Worm (Caenorhabditis elegans) whole organism, L1 larva: ENCODE results near the gene act-5.

Source experiments
- C04F5.9 ChIP-seq: sonication (generic microtip); optimal IDR thresholded peaks from 2 replicates; lab custom pipeline; 2016; ENCODE audit warnings: missing genetic modification characterization, missing compliant biosample characterization
- C16A3.4 ChIP-seq: fragments of 150-350 bp; optimal IDR thresholded peaks from 2 replicates; lab custom pipeline; 2014; ENCODE audit warnings: missing biosample characterization, missing genetic modification characterization
- C34B4.2 ChIP-seq: sonication (generic microtip); optimal IDR thresholded peaks from 2 replicates; lab custom pipeline; 2017; ENCODE audit warnings: mild to moderate bottlenecking, missing genetic modification characterization, missing compliant biosample characterization
- F16B12.6 ChIP-seq: fragments of 150-350 bp; optimal IDR thresholded peaks from 2 replicates; lab custom pipeline; 2014; ENCODE audit warnings: missing biosample characterization, missing genetic modification characterization
- Y116A8C.19 ChIP-seq: sonication (generic microtip); optimal IDR thresholded peaks from 2 replicates; lab custom pipeline; 2016; ENCODE audit warnings: missing compliant biosample characterization, missing genetic modification characterization, borderline replicate concordance
- aha-1 ChIP-seq: fragments of 150-350 bp; optimal IDR thresholded peaks from 2 replicates; lab custom pipeline; 2014; ENCODE audit warnings: missing biosample characterization, missing genetic modification characterization
- blmp-1 ChIP-seq: fragments of 150-350 bp; optimal IDR thresholded peaks from 2 replicates; lab custom pipeline; 2014; ENCODE audit warnings: missing biosample characterization, missing genetic modification characterization
- ceh-63 ChIP-seq: fragments of 200-800 bp; sonication (Bioruptor generic); optimal IDR thresholded peaks from 2 replicates; lab custom pipeline; 2018; ENCODE audit warnings: mild to moderate bottlenecking, missing genetic modification characterization, missing compliant biosample characterization
- ceh-82 ChIP-seq, 3 experiments: fragments of 150-350 bp in 1 of 3; sonication (generic microtip) in 2 of 3; optimal IDR thresholded peaks; 2 replicates each; lab custom pipeline; 2014 to 2017; ENCODE audit warnings: missing biosample characterization in 3 of 3, missing genetic modification characterization in 3 of 3
- ceh-90 ChIP-seq: sonication (generic microtip); optimal IDR thresholded peaks from 2 replicates; lab custom pipeline; 2016; ENCODE audit warnings: missing genetic modification characterization, missing compliant biosample characterization
- ces-1 ChIP-seq: fragments of 150-350 bp; optimal IDR thresholded peaks from 2 replicates; lab custom pipeline; 2014; ENCODE audit warnings: missing biosample characterization, missing genetic modification reagents, missing genetic modification characterization
- dpl-1 ChIP-seq, 3 experiments: fragments of 150-350 bp in 2 of 3; sonication (generic microtip) in 1 of 3; optimal IDR thresholded peaks; 2 replicates each; lab custom pipeline; 2014 to 2017; ENCODE audit warnings: missing biosample characterization in 3 of 3, missing genetic modification characterization in 3 of 3, missing genetic modification reagents in 3 of 3
- efl-1 ChIP-seq, 4 experiments: fragments of 150-350 bp; optimal IDR thresholded peaks in 3 of 4; peaks in 1 of 4; 1 replicate in 1 of 4; 2 replicates in 3 of 4; lab custom pipeline; 2014; ENCODE audit warnings: missing biosample characterization in 2 of 4, missing genetic modification characterization in 2 of 4, missing genetic modification reagents in 2 of 4
- efl-3 ChIP-seq: fragments of 200-800 bp; sonication (Bioruptor generic); optimal IDR thresholded peaks from 2 replicates; lab custom pipeline; 2018; ENCODE audit warnings: mild to moderate bottlenecking, missing genetic modification characterization, missing compliant biosample characterization
- egl-13 ChIP-seq: sonication (generic microtip); optimal IDR thresholded peaks from 2 replicates; lab custom pipeline; 2016; ENCODE audit warnings: missing genotype, missing genetic modification reagents, missing genetic modification characterization, missing compliant biosample characterization
- elt-2 ChIP-seq: sonication (generic microtip); optimal IDR thresholded peaks from 2 replicates; lab custom pipeline; 2016; ENCODE audit warnings: missing genetic modification characterization, mild to moderate bottlenecking, inconsistent platforms, missing compliant biosample characterization, missing genetic modification reagents
- ets-5 ChIP-seq: fragments of 200-800 bp; sonication (Bioruptor generic); IDR thresholded peaks from 2 replicates; pipeline ENCODE4 v1.3.6; 2022; ENCODE audit warnings: missing genetic modification characterization, missing compliant biosample characterization
- fkh-4 ChIP-seq: sonication (generic microtip); optimal IDR thresholded peaks from 2 replicates; lab custom pipeline; 2016; ENCODE audit warnings: missing compliant biosample characterization, missing genetic modification characterization, borderline replicate concordance
- fos-1 ChIP-seq: fragments of 150-350 bp; optimal IDR thresholded peaks from 2 replicates; lab custom pipeline; 2014; ENCODE audit warnings: missing biosample characterization, missing genetic modification characterization
- grh-1 ChIP-seq: fragments of 200-800 bp; sonication (Bioruptor generic); IDR thresholded peaks from 2 replicates; pipeline ENCODE4 v1.3.6; 2022; ENCODE audit warnings: missing genetic modification reagents, missing genetic modification characterization, missing compliant biosample characterization
- hlh-17 ChIP-seq: fragments of 200-800 bp; sonication (Bioruptor generic); optimal IDR thresholded peaks from 2 replicates; lab custom pipeline; 2018; ENCODE audit warnings: missing genetic modification characterization, mild to moderate bottlenecking, missing compliant biosample characterization, moderate library complexity, borderline replicate concordance
- lin-15B ChIP-seq: fragments of 150-350 bp; sonication (generic microtip); optimal IDR thresholded peaks from 3 replicates; lab custom pipeline; 2014; ENCODE audit warnings: missing biosample characterization, missing genetic modification characterization
- lin-35 ChIP-seq, 2 experiments: fragments of 150-350 bp; optimal IDR thresholded peaks; 2 replicates each; lab custom pipeline; 2014; ENCODE audit warnings: missing biosample characterization in 2 of 2, missing genetic modification characterization in 2 of 2, missing genetic modification reagents in 2 of 2
- lsy-2 ChIP-seq, 2 experiments: fragments of 150-350 bp; optimal IDR thresholded peaks; 2 replicates each; lab custom pipeline; 2014; ENCODE audit warnings: missing biosample characterization in 2 of 2, missing genetic modification characterization in 2 of 2
- mab-9 ChIP-seq: fragments of 200-800 bp; sonication (Bioruptor generic); IDR thresholded peaks from 2 replicates; pipeline ENCODE4 v1.3.6; 2022; ENCODE audit warnings: missing genetic modification reagents, missing genetic modification characterization, missing compliant biosample characterization
- mdl-1 ChIP-seq, 2 experiments: fragments of 150-350 bp; optimal IDR thresholded peaks; 2 replicates each; lab custom pipeline; 2014 to 2017; ENCODE audit warnings: missing biosample characterization in 2 of 2, missing genetic modification characterization in 2 of 2, inconsistent platforms in 1 of 2
- mef-2 ChIP-seq: fragments of 150-350 bp; optimal IDR thresholded peaks from 2 replicates; lab custom pipeline; 2014; ENCODE audit warnings: missing biosample characterization, missing genetic modification characterization
- nhr-11 ChIP-seq: fragments of 150-350 bp; optimal IDR thresholded peaks from 2 replicates; lab custom pipeline; 2014; ENCODE audit warnings: missing biosample characterization, missing genetic modification characterization
- nhr-12 ChIP-seq: sonication (generic microtip); optimal IDR thresholded peaks from 2 replicates; lab custom pipeline; 2017; ENCODE audit warnings: missing biosample characterization, missing genetic modification characterization
- nhr-19 ChIP-seq: fragments of 200-800 bp; sonication (Bioruptor generic); conservative IDR thresholded peaks from 2 replicates; pipeline ENCODE4 v1.3.6; 2022; ENCODE audit warnings: missing genetic modification characterization, missing compliant biosample characterization
- nhr-20 ChIP-seq: sonication (generic microtip); optimal IDR thresholded peaks from 2 replicates; lab custom pipeline; 2016; ENCODE audit warnings: mild to moderate bottlenecking, missing genetic modification characterization, missing compliant biosample characterization
- nhr-28 ChIP-seq: fragments of 150-350 bp; optimal IDR thresholded peaks from 2 replicates; lab custom pipeline; 2014; ENCODE audit warnings: missing biosample characterization, missing genetic modification characterization
- nhr-47 ChIP-seq: sonication (generic microtip); optimal IDR thresholded peaks from 2 replicates; lab custom pipeline; 2016; ENCODE audit warnings: mild to moderate bottlenecking, missing genetic modification characterization, moderate library complexity, missing compliant biosample characterization
- nhr-71 ChIP-seq: sonication (generic microtip); optimal IDR thresholded peaks from 2 replicates; lab custom pipeline; 2016; ENCODE audit warnings: mild to moderate bottlenecking, missing genetic modification characterization, moderate library complexity, missing compliant biosample characterization
- nhr-84 ChIP-seq: sonication (generic microtip); optimal IDR thresholded peaks from 2 replicates; lab custom pipeline; 2017; ENCODE audit warnings: missing biosample characterization, missing genetic modification characterization
- nhr-85 ChIP-seq: sonication (generic microtip); peaks from one replicate; lab custom pipeline; 2016; ENCODE audit warnings: missing genetic modification characterization, inconsistent platforms, missing compliant biosample characterization
- nhr-90 ChIP-seq: sonication (generic microtip); optimal IDR thresholded peaks from 2 replicates; lab custom pipeline; 2016; ENCODE audit warnings: mild to moderate bottlenecking, missing genetic modification characterization, missing compliant biosample characterization; ENCODE audit not compliant: poor library complexity
- pag-3 ChIP-seq: sonication (generic microtip); optimal IDR thresholded peaks from 2 replicates; lab custom pipeline; 2017; ENCODE audit warnings: missing genetic modification characterization, mild to moderate bottlenecking, missing compliant biosample characterization, antibody characterized with exemption, borderline replicate concordance; ENCODE audit not compliant: insufficient read depth
- rnt-1 ChIP-seq: sonication (generic microtip); optimal IDR thresholded peaks from 2 replicates; lab custom pipeline; 2016; ENCODE audit warnings: mild to moderate bottlenecking, missing genetic modification characterization, moderate library complexity, missing compliant biosample characterization
- snpc-4 ChIP-seq: fragments of 150-350 bp; optimal IDR thresholded peaks from 2 replicates; lab custom pipeline; 2014; ENCODE audit warnings: missing biosample characterization, missing genetic modification characterization
- snu-23 ChIP-seq: sonication (generic microtip); optimal IDR thresholded peaks from 2 replicates; lab custom pipeline; 2016; ENCODE audit warnings: missing genetic modification characterization, missing compliant biosample characterization
- sptf-1 ChIP-seq: fragments of 150-350 bp; optimal IDR thresholded peaks from 2 replicates; lab custom pipeline; 2014; ENCODE audit warnings: missing biosample characterization, missing genetic modification characterization
- sup-37 ChIP-seq: fragments of 200-800 bp; sonication (Bioruptor generic); optimal IDR thresholded peaks from 2 replicates; lab custom pipeline; 2018; ENCODE audit warnings: mild to moderate bottlenecking, missing genetic modification characterization, missing compliant biosample characterization
- swsn-7 ChIP-seq: sonication (generic microtip); optimal IDR thresholded peaks from 2 replicates; lab custom pipeline; 2016; ENCODE audit warnings: missing genetic modification characterization, missing compliant biosample characterization
- tlp-1 ChIP-seq: fragments of 150-350 bp; optimal IDR thresholded peaks from 2 replicates; lab custom pipeline; 2014; ENCODE audit warnings: missing biosample characterization, missing genetic modification characterization
- unc-130 ChIP-seq: fragments of 150-350 bp; optimal IDR thresholded peaks from 2 replicates; lab custom pipeline; 2017; ENCODE audit warnings: missing biosample characterization, missing genetic modification characterization, inconsistent platforms
- unc-30 ChIP-seq: sonication (generic microtip); optimal IDR thresholded peaks from 2 replicates; lab custom pipeline; 2017; ENCODE audit warnings: missing biosample characterization, missing genetic modification characterization
- unc-62 ChIP-seq: fragments of 150-350 bp; optimal IDR thresholded peaks from 2 replicates; lab custom pipeline; 2014; ENCODE audit warnings: missing biosample characterization, missing genetic modification reagents, missing genetic modification characterization
- unc-86 ChIP-seq: sonication (generic microtip); optimal IDR thresholded peaks from 2 replicates; lab custom pipeline; 2016; ENCODE audit warnings: missing genetic modification characterization, missing compliant biosample characterization
- zag-1 ChIP-seq: fragments of 150-350 bp; optimal IDR thresholded peaks from 2 replicates; lab custom pipeline; 2014; ENCODE audit warnings: missing biosample characterization, missing genetic modification characterization
- ztf-11 ChIP-seq, 2 experiments: sonication (generic microtip); optimal IDR thresholded peaks; 2 replicates each; lab custom pipeline; 2016 to 2017; ENCODE audit warnings: missing genetic modification characterization in 2 of 2, missing biosample characterization in 1 of 2, missing compliant biosample characterization in 1 of 2
- ztf-4 ChIP-seq: fragments of 150-350 bp; optimal IDR thresholded peaks from 2 replicates; lab custom pipeline; 2014; ENCODE audit warnings: missing biosample characterization, missing genetic modification characterization

act-5 gene

ce11 chrIII:13643534-13643933 lies 37.7 kb upstream of the act-5 start, which contains the start of the genes drr-2 and set-16 (continued):
- TF ChIP-seq fkh-4 (tag; lab: Kevin White, UChicago) (peak; percentile 88), ceh-63 (GFP tag; lab: Kevin White, UChicago) (peak; percentile 56), egl-13 (peak; percentile 98), nhr-47 (peak; percentile 99), C34B4.2 (tag; lab: Kevin White, UChicago) (peak; percentile 90), fos-1 (peak; percentile 94), nhr-20 (tag; lab: Kevin White, UChicago) (peak; percentile 99), mdl-1 (tag; optimal IDR thresholded peaks at IDR 0.05; lab: Kevin White, UChicago) (peak in 1 of 2 experiments; percentile 90), efl-3 (GFP tag; lab: Kevin White, UChicago) (peak; percentile 86), ets-5 (GFP tag; lab: Robert Waterston, UW) (no peak), pag-3 (tag; lab: Kevin White, UChicago) (peak; percentile 38), nhr-11 (peak; percentile 97), rnt-1 (peak; percentile 98), unc-62 (GFP tag; lab: Kevin White, UChicago) (no peak), unc-130 (tag; lab: Kevin White, UChicago) (peak; percentile 98), ztf-11 (tag; optimal IDR thresholded peaks at IDR 0.05; lab: Kevin White, UChicago) (peak in 1 of 2 experiments; percentile 94), mef-2 (tag; lab: Kevin White, UChicago) (peak; percentile 85), F16B12.6 (tag; lab: Kevin White, UChicago) (peak; percentile 100), hlh-17 (GFP tag; lab: Kevin White, UChicago) (no peak), swsn-7 (peak; percentile 99), lin-15B (peak; percentile 97), grh-1 (GFP tag; lab: Robert Waterston, UW) (peak; percentile 98), zag-1 (tag; lab: Kevin White, UChicago) (peak; percentile 85), nhr-71 (tag; lab: Kevin White, UChicago) (peak; percentile 100), unc-86 (peak; percentile 99), ztf-4 (tag; lab: Kevin White, UChicago) (peak; percentile 98), ceh-90 (peak; percentile 45), snu-23 (GFP tag; lab: Kevin White, UChicago) (peak; percentile 99), ceh-82 (tag; optimal IDR thresholded peaks at IDR 0.05; lab: Kevin White, UChicago) (peak; percentile 98 to 99 (median 99)), nhr-84 (peak; percentile 1), unc-30 (peak; percentile 55), dpl-1 (GFP tag; optimal IDR thresholded peaks at IDR 0.05; lab: Kevin White, UChicago) (peak; percentile 91 to 92 (median 91)), tlp-1 (tag; lab: Kevin White, UChicago) (no peak), efl-1 (optimal IDR thresholded peaks at IDR 0.05; lab: Kevin White, UChicago) (peak; percentile 95 to 96), efl-1 (GFP tag; optimal IDR thresholded peaks at IDR 0.05 in 1 of 2; lab: Kevin White, UChicago) (peak; percentile 89 to 99), Y116A8C.19 (tag; lab: Kevin White, UChicago) (peak; percentile 51), lin-35 (GFP tag; optimal IDR thresholded peaks at IDR 0.05; lab: Kevin White, UChicago) (peak; percentile 94 to 97), aha-1 (tag; lab: Kevin White, UChicago) (peak; percentile 96), C04F5.9 (tag; lab: Kevin White, UChicago) (peak; percentile 95), nhr-12 (tag; lab: Kevin White, UChicago) (peak; percentile 60), sup-37 (peak; percentile 96), elt-2 (tag; lab: Kevin White, UChicago) (peak; percentile 98), C16A3.4 (tag; lab: Kevin White, UChicago) (peak; percentile 98), nhr-28 (tag; lab: Kevin White, UChicago) (peak; percentile 81), blmp-1 (no peak), snpc-4 (tag; lab: Kevin White, UChicago) (peak; percentile 91), nhr-90 (tag; lab: Kevin White, UChicago) (peak; percentile 99), sptf-1 (tag; lab: Kevin White, UChicago) (no peak), ces-1 (GFP tag; lab: Kevin White, UChicago) (peak; percentile 75), lsy-2 (tag; optimal IDR thresholded peaks at IDR 0.05; lab: Kevin White, UChicago) (peak; percentile 97), nhr-85 (tag; lab: Kevin White, UChicago) (peak; percentile 100), mab-9 (GFP tag; lab: Robert Waterston, UW) (peak; percentile 98), nhr-19 (GFP tag; lab: Robert Waterston, UW) (peak; percentile 99)
